Worm (Caenorhabditis elegans): ENCODE measurements around the gene W02F12.8.

DNA sequence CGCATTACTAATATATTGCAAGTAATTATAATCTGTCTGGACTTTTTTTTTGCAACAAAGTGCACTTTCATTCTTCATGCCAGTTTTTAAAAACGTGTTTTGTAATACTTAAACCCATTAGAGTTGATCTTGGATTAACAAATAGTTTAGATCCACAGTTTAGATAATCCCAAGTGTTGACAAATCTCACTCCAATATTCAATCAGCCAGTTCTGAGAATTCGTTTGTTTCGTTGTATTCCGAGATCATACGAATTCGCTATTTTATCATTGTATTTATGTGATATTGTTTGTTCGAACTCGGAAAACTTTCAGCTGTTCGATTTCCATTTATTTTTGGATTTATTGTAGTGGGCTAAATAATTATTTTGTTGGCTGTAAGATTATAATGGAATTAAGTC is 48.8 kb downstream of the W02F12.8 start:
- TF ChIP-seq R02D3.7 (tag; optimal IDR thresholded peaks at IDR 0.05) (no peak), fkh-2 (tag; optimal IDR thresholded peaks at IDR 0.05) (no peak), snpc-4 (tag; optimal IDR thresholded peaks at IDR 0.05) (no peak), lin-39 (tag; optimal IDR thresholded peaks at IDR 0.05) (no peak), fkh-10 (GFP tag; optimal IDR thresholded peaks at IDR 0.05) (no peak), nhr-28 (tag; optimal IDR thresholded peaks at IDR 0.05) (no peak), fos-1 (tag; optimal IDR thresholded peaks at IDR 0.05) (no peak), pha-4 (tag; optimal IDR thresholded peaks at IDR 0.05) (no peak), zag-1 (tag; optimal IDR thresholded peaks at IDR 0.05) (no peak), aly-2 (tag; optimal IDR thresholded peaks at IDR 0.05) (no peak), nhr-237 (tag; optimal IDR thresholded peaks at IDR 0.05) (no peak), lsy-12 (tag; optimal IDR thresholded peaks at IDR 0.05) (no peak)
